Fruit fly (Drosophila melanogaster): ENCODE data around the gene CG9483.

- TF ChIP-seq CG9139 (GFP tag; optimal IDR thresholded peaks at IDR 0.05) = no peak
- no peak for TF ChIP-seq Sox14 (GFP tag; optimal IDR thresholded peaks at IDR 0.05)
- TF ChIP-seq achi (GFP tag; optimal IDR thresholded peaks at IDR 0.05) = no peak
- no peak for TF ChIP-seq Blimp-1 (GFP tag; optimal IDR thresholded peaks at IDR 0.05)
- TF ChIP-seq pdm3 (GFP tag; optimal IDR thresholded peaks at IDR 0.05) = no peak
- TF ChIP-seq cyc (GFP tag; optimal IDR thresholded peaks at IDR 0.05) = no peak
- no peak for TF ChIP-seq CG10669 (GFP tag; optimal IDR thresholded peaks at IDR 0.05)
- TF ChIP-seq Gug (GFP tag; IDR thresholded peaks at IDR 0.05) = no peak
- TF ChIP-seq CG6792 (GFP tag; optimal IDR thresholded peaks at IDR 0.05) = no peak
- no peak for TF ChIP-seq CG11762 (GFP tag; optimal IDR thresholded peaks at IDR 0.05; ENCODE audit: insufficient read depth)
- no peak for TF ChIP-seq Sox15 (GFP tag; optimal IDR thresholded peaks at IDR 0.05)
- TF ChIP-seq CG6276 (GFP tag; optimal IDR thresholded peaks at IDR 0.05) = no peak
- TF ChIP-seq CG3919 (GFP tag; optimal IDR thresholded peaks at IDR 0.05) = no peak
Measured at dm6 chr2L:8832386-8833210, 34.0 kb upstream of the CG9483 start.

All from whole organism, prepupa.